Fruit fly (Drosophila melanogaster): ENCODE results near the gene CG33235.

The CG33235 gene

DNA sequence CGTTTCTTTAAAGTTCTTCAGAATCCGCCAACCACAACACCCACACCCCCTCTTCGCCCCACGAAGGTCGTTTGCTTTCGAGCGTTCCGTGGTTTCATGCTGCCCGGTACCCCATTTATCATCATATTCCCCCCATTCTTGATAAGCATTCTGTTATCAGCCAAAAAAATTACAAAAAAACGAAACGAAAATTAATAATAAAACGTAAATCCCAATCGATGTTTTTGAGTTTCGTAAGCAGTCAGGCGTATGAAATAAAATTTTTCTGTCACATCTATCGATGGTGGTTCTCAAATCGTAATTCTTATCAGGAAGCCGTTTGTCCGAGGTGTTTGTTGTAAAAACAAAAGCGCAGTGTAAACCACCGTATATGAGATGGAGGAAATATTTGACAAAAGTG lies 4.1 kb upstream of the CG33235 start:
- TF ChIP-seq CrebA (GFP tag; optimal IDR thresholded peaks at IDR 0.05; ENCODE audit: borderline replicate concordance) (peak; percentile 7), Rel (GFP tag; optimal IDR thresholded peaks at IDR 0.05) (peak; percentile 43), Rel (tag; optimal IDR thresholded peaks at IDR 0.05) (peak; percentile 95), sage (GFP tag; optimal IDR thresholded peaks at IDR 0.05) (peak; percentile 13), CG32264 (GFP tag; optimal IDR thresholded peaks at IDR 0.05) (no peak), rgr (GFP tag; optimal IDR thresholded peaks at IDR 0.05) (peak; percentile 18)

DNA sequence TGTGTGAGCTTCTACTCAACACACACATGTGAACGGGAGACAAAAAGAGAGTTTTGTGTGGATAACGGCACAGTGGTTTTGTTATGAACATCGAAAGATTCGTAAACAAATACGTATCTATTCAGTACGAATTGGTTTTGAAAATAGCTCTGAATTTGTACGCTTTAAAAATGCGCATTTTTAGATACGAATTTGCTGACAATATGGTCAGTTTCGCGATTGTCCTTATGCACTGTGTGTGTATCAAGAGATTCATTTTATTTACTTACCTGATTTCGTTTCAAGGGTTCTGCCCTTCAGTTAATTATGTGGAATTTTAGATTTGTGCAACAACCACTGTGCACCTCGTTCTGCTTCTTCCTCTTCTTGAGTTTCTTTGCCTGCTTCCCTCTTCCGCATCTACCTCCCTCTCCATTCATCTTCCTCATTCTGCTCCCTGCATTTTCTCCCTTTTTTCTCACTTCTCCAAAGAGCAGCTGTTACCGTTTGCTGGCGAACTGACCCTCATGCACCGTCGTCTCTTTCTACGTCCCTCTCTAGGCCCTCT lies 3.4 kb upstream of the CG33235 start:
- TF ChIP-seq psq (GFP tag; optimal IDR thresholded peaks at IDR 0.05) (peak; percentile 93), Rel (GFP tag; optimal IDR thresholded peaks at IDR 0.05) (peak; percentile 28), Rel (tag; optimal IDR thresholded peaks at IDR 0.05) (peak; percentile 55), Myc (optimal IDR thresholded peaks at IDR 0.05) (no peak), dmrt93B (GFP tag; optimal IDR thresholded peaks at IDR 0.05) (peak; percentile 88), HLH106 (tag; optimal IDR thresholded peaks at IDR 0.05) (peak; percentile 92), sv (GFP tag; optimal IDR thresholded peaks at IDR 0.05) (peak; percentile 54), br (GFP tag; optimal IDR thresholded peaks at IDR 0.05) (peak; percentile 87), foxo (GFP tag; optimal IDR thresholded peaks at IDR 0.05) (peak; percentile 62 to 94), OdsH (GFP tag; optimal IDR thresholded peaks at IDR 0.05) (peak; percentile 90), sage (GFP tag; optimal IDR thresholded peaks at IDR 0.05) (peak; percentile 70), Mio (GFP tag; optimal IDR thresholded peaks at IDR 0.05) (peak; percentile 22), Dfd (GFP tag; optimal IDR thresholded peaks at IDR 0.05) (no peak), Hr78 (GFP tag; optimal IDR thresholded peaks at IDR 0.05) (no peak), Hr83 (GFP tag; optimal IDR thresholded peaks at IDR 0.05; ENCODE audit: poor library complexity, severe bottlenecking) (no peak), GATAd (GFP tag; optimal IDR thresholded peaks at IDR 0.05) (peak; percentile 40), usp (GFP tag; optimal IDR thresholded peaks at IDR 0.05) (no peak), woc (GFP tag; optimal IDR thresholded peaks at IDR 0.05) (peak; percentile 95), dl (GFP tag; optimal IDR thresholded peaks at IDR 0.05; ENCODE audit: insufficient read depth in 1 of 2, partially characterized antibody in 2 of 2) (no peak), CrebA (GFP tag; optimal IDR thresholded peaks at IDR 0.05; ENCODE audit: borderline replicate concordance) (peak; percentile 22), h (GFP tag; optimal IDR thresholded peaks at IDR 0.05) (peak; percentile 92), Abd-B (GFP tag; optimal IDR thresholded peaks at IDR 0.05) (no peak), Vsx2 (GFP tag; optimal IDR thresholded peaks at IDR 0.05; ENCODE audit: partially characterized antibody) (no peak), Jra (GFP tag; optimal IDR thresholded peaks at IDR 0.05) (peak; percentile 57), CG32264 (GFP tag; optimal IDR thresholded peaks at IDR 0.05) (peak; percentile 77), dsf (GFP tag; optimal IDR thresholded peaks at IDR 0.05; ENCODE audit: borderline replicate concordance) (peak; percentile 44), Sp1 (GFP tag; optimal IDR thresholded peaks at IDR 0.05) (peak; percentile 91), fru (GFP tag; optimal IDR thresholded peaks at IDR 0.05) (peak; percentile 95), ey (GFP tag; optimal IDR thresholded peaks at IDR 0.05) (peak; percentile 93), Dif (GFP tag; optimal IDR thresholded peaks at IDR 0.05; ENCODE audit: partially characterized antibody) (no peak), pan (optimal IDR thresholded peaks at IDR 0.05) (no peak), brk (GFP tag; optimal IDR thresholded peaks at IDR 0.05) (peak; percentile 46), N (GFP tag; optimal IDR thresholded peaks at IDR 0.05) (no peak), jim (GFP tag; optimal IDR thresholded peaks at IDR 0.05) (no peak), tai (GFP tag; optimal IDR thresholded peaks at IDR 0.05) (peak; percentile 62), CG9705 (GFP tag; optimal IDR thresholded peaks at IDR 0.05) (peak; percentile 82), lola (GFP tag; optimal IDR thresholded peaks at IDR 0.05) (no peak), Hnf4 (GFP tag; optimal IDR thresholded peaks at IDR 0.05) (peak; percentile 84), rgr (GFP tag; optimal IDR thresholded peaks at IDR 0.05) (peak; percentile 85)
